Fruit fly (Drosophila melanogaster): ENCODE measurements around the gene CG3558.

DNA sequence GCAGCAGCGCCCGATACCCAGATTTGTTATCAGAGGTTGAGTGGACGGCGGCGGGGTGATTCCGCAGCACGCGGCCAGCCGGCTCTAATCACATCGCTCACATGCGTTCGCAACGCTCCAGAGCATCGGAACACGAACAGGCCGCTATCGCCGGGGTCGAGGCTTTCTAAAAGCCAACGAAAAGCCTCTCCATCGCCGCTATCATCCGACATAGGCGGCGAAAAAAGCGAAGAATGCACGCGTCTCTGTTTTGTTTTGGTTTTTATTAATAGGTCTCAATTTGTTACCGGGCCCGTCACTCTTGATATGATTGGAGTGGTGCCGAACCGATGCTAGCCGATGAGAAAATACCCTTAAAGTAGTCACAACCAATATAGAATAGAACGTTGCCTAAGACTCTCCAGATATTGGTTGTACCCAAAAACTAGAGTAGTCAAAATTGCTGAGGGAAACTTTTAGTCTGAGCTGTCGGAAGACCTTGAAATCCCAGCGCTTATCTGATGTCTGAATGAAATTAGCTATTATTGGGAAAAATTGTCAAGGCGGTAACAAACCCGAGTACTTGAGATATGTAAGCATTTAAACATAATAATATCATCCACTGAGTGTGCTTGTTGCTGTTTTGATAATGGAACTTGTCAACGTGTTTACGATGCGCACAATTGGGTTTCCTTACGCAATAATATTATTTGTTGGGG is 49.4 kb downstream of the CG3558 start, which contains the start of gene CG17261:
- TF ChIP-seq Myc (optimal IDR thresholded peaks at IDR 0.05): no peak
- TF ChIP-seq h (optimal IDR thresholded peaks at IDR 0.05): no peak
- no peak for TF ChIP-seq psq (optimal IDR thresholded peaks at IDR 0.05)
- no peak for TF ChIP-seq insv (optimal IDR thresholded peaks at IDR 0.05)
- TF ChIP-seq Sin3A (optimal IDR thresholded peaks at IDR 0.05): no peak

Data from Kc167 (cell line).